Fruit fly (Drosophila melanogaster) whole organism, embryonic: ENCODE data around the gene CG8526.
A peak's percentile ranks its signal among the peaks of the same experiment; 100 is the strongest.

ENCODE experiments used
- Adf1 ChIP-seq: fragments of 200-800 bp; sonication (Bioruptor generic); IDR thresholded peaks from 2 replicates; pipeline ENCODE4 v1.3.6; 2022; ENCODE audit warnings: missing biosample characterization, missing genetic modification characterization
- B-H1 ChIP-seq: fragments of 200-800 bp; sonication (Bioruptor generic); IDR thresholded peaks from 3 replicates; pipeline ENCODE4 v1.3.6; 2022; ENCODE audit warnings: missing biosample characterization, missing genetic modification characterization
- Blimp-1 ChIP-seq: fragments of 200-800 bp; sonication (Bioruptor generic); optimal IDR thresholded peaks from 3 replicates; lab custom pipeline; 2018; ENCODE audit warnings: missing biosample characterization, missing genetic modification characterization, mild to moderate bottlenecking, moderate library complexity, missing genetic modification reagents
- BtbVII ChIP-seq: fragments of 200-800 bp; sonication (Bioruptor generic); optimal IDR thresholded peaks from 3 replicates; lab custom pipeline; 2017; ENCODE audit warnings: missing biosample characterization, mild to moderate bottlenecking, missing genetic modification characterization
- CG10543 ChIP-seq: fragments of 200-800 bp; sonication (Bioruptor generic); optimal IDR thresholded peaks from 3 replicates; lab custom pipeline; 2017; ENCODE audit warnings: missing biosample characterization, mild to moderate bottlenecking, missing genetic modification characterization, moderate library complexity
- CG13894 ChIP-seq: fragments of 200-800 bp; sonication (Bioruptor generic); optimal IDR thresholded peaks from 3 replicates; lab custom pipeline; 2018; ENCODE audit warnings: missing biosample characterization, mild to moderate bottlenecking, missing genetic modification characterization, moderate library complexity
- CG18599 ChIP-seq: fragments of 200-800 bp; sonication (Bioruptor generic); optimal IDR thresholded peaks from 3 replicates; lab custom pipeline; 2017; ENCODE audit warnings: missing biosample characterization, missing genetic modification characterization, mild to moderate bottlenecking, moderate library complexity, missing genetic modification reagents
- CG30403 ChIP-seq: fragments of 200-800 bp; sonication (Bioruptor generic); optimal IDR thresholded peaks from 3 replicates; lab custom pipeline; 2016; ENCODE audit warnings: missing biosample characterization, missing genetic modification characterization
- CG3726 ChIP-seq: fragments of 200-800 bp; sonication (Bioruptor generic); IDR thresholded peaks from 3 replicates; pipeline ENCODE4, ENCODE4 v1.3.6; 2022; ENCODE audit warnings: missing biosample characterization, missing genetic modification characterization
- CG4424 ChIP-seq: fragments of 200-800 bp; sonication (Bioruptor generic); optimal IDR thresholded peaks from 3 replicates; lab custom pipeline; 2016; ENCODE audit warnings: missing biosample characterization, missing genetic modification characterization
- CG6765 ChIP-seq: fragments of 200-800 bp; sonication (Bioruptor generic); optimal IDR thresholded peaks from 3 replicates; lab custom pipeline; 2017; ENCODE audit warnings: missing biosample characterization, mild to moderate bottlenecking, missing genetic modification characterization
- CG6813 ChIP-seq: fragments of 200-800 bp; sonication (Bioruptor generic); optimal IDR thresholded peaks from 2 replicates; lab custom pipeline; 2017; ENCODE audit warnings: missing biosample characterization, missing genetic modification characterization, mild to moderate bottlenecking, moderate library complexity, missing genetic modification reagents
- CG6854 ChIP-seq: fragments of 200-800 bp; sonication (Bioruptor generic); optimal IDR thresholded peaks from 3 replicates; lab custom pipeline; 2017; ENCODE audit warnings: missing biosample characterization, mild to moderate bottlenecking, missing genetic modification characterization
- CG8944 ChIP-seq: fragments of 200-800 bp; sonication (Bioruptor generic); optimal IDR thresholded peaks from 3 replicates; lab custom pipeline; 2016; ENCODE audit warnings: missing biosample characterization, missing genetic modification characterization
- CTCF ChIP-seq: fragments of 200-800 bp; sonication (Bioruptor generic); optimal IDR thresholded peaks from 2 replicates; lab custom pipeline; 2017; ENCODE audit warnings: missing biosample characterization, mild to moderate bottlenecking, missing genetic modification characterization, moderate library complexity
- D ChIP-seq, 2 experiments: fragments of 200-800 bp in 1 of 2; fragments of >200 bp in 1 of 2; sonication (Bioruptor generic) in 1 of 2; optimal IDR thresholded peaks; 2 replicates in 1 of 2; 3 replicates in 1 of 2; lab custom pipeline; 2017; ENCODE audit warnings: mild to moderate bottlenecking in 1 of 2, missing biosample characterization in 1 of 2, missing genetic modification characterization in 1 of 2, missing genetic modification reagents in 1 of 2
- Doc2 ChIP-seq: fragments of 200-800 bp; sonication (Bioruptor generic); IDR thresholded peaks from 2 replicates; pipeline ENCODE4 v1.3.6; 2022; ENCODE audit warnings: missing biosample characterization, missing genetic modification characterization
- E2f1 ChIP-seq: fragments of 200-800 bp; sonication (Bioruptor generic); IDR thresholded peaks from 2 replicates; pipeline ENCODE4 v1.3.6; 2022; ENCODE audit warnings: missing biosample characterization, missing genetic modification characterization
- ERR ChIP-seq: fragments of 200-800 bp; sonication (Bioruptor generic); optimal IDR thresholded peaks from 2 replicates; lab custom pipeline; 2016; ENCODE audit warnings: missing biosample characterization, missing genetic modification characterization
- Elba2 ChIP-seq: fragments of 200-800 bp; sonication (Bioruptor generic); optimal IDR thresholded peaks from 3 replicates; lab custom pipeline; 2016; ENCODE audit warnings: missing biosample characterization, missing genetic modification characterization
- HHEX ChIP-seq: fragments of 200-800 bp; sonication (Bioruptor generic); optimal IDR thresholded peaks from 3 replicates; lab custom pipeline; 2017; ENCODE audit warnings: missing biosample characterization, mild to moderate bottlenecking, missing genetic modification characterization, missing genetic modification reagents
- Hey ChIP-seq: fragments of 200-800 bp; sonication (Bioruptor generic); optimal IDR thresholded peaks from 3 replicates; lab custom pipeline; 2018; ENCODE audit warnings: missing biosample characterization, mild to moderate bottlenecking, missing genetic modification characterization
- Hr3 ChIP-seq: fragments of 200-800 bp; sonication (Bioruptor generic); optimal IDR thresholded peaks from 3 replicates; lab custom pipeline; 2016; ENCODE audit warnings: missing biosample characterization, missing genetic modification characterization
- MBD-R2 ChIP-seq: fragments of 200-800 bp; sonication (Bioruptor generic); IDR thresholded peaks from 2 replicates; pipeline ENCODE4 v1.3.6; 2022; ENCODE audit warnings: missing biosample characterization, missing genetic modification characterization
- Mad ChIP-seq: fragments of 200-800 bp; sonication (Bioruptor generic); optimal IDR thresholded peaks from 2 replicates; lab custom pipeline; 2016; ENCODE audit warnings: missing biosample characterization, missing genetic modification characterization
- NFAT ChIP-seq: fragments of 200-800 bp; sonication (Bioruptor generic); IDR thresholded peaks from 2 replicates; pipeline ENCODE4 v1.3.6; 2022; ENCODE audit warnings: missing biosample characterization, missing genetic modification characterization
- Sin3A ChIP-seq: fragments of >200 bp; optimal IDR thresholded peaks from 2 replicates; lab custom pipeline; 2018
- TFAM ChIP-seq: fragments of 200-800 bp; sonication (Bioruptor generic); optimal IDR thresholded peaks from 2 replicates; lab custom pipeline; 2017; ENCODE audit warnings: missing biosample characterization, missing genetic modification characterization, inconsistent platforms
- bcd ChIP-seq: fragments of 200-800 bp; sonication (Bioruptor generic); optimal IDR thresholded peaks from 2 replicates; lab custom pipeline; 2017; ENCODE audit warnings: missing biosample characterization, mild to moderate bottlenecking, missing genetic modification characterization
- crc ChIP-seq: fragments of 200-800 bp; sonication (Bioruptor generic); optimal IDR thresholded peaks from 2 replicates; lab custom pipeline; 2016; ENCODE audit warnings: missing biosample characterization, missing genetic modification characterization
- dan ChIP-seq: fragments of 200-800 bp; sonication (Bioruptor generic); IDR thresholded peaks from 2 replicates; pipeline ENCODE4 v1.3.6; 2022; ENCODE audit warnings: missing biosample characterization, missing genetic modification characterization
- dm ChIP-seq: fragments of 200-800 bp; sonication (Bioruptor generic); optimal IDR thresholded peaks from 3 replicates; lab custom pipeline; 2016; ENCODE audit warnings: missing biosample characterization, missing genetic modification characterization
- dpn ChIP-seq, 2 experiments: fragments of 200-800 bp; sonication (Bioruptor generic); optimal IDR thresholded peaks; 3 replicates each; lab custom pipeline; 2016; ENCODE audit warnings: missing biosample characterization in 2 of 2, missing genetic modification characterization in 2 of 2
- dysf ChIP-seq: fragments of 200-800 bp; sonication (Bioruptor generic); IDR thresholded peaks from 3 replicates; pipeline ENCODE4 v1.3.6; 2022; ENCODE audit warnings: missing biosample characterization, missing genetic modification characterization
- ewg ChIP-seq: fragments of 200-800 bp; sonication (Bioruptor generic); optimal IDR thresholded peaks from 3 replicates; lab custom pipeline; 2017; ENCODE audit warnings: mild to moderate bottlenecking, missing biosample characterization, missing genetic modification reagents, missing genetic modification characterization
- fd3F ChIP-seq: fragments of 200-800 bp; sonication (Bioruptor generic); optimal IDR thresholded peaks from 2 replicates; lab custom pipeline; 2018; ENCODE audit warnings: missing biosample characterization, mild to moderate bottlenecking, missing genetic modification characterization, moderate library complexity
- inv ChIP-seq: fragments of 200-800 bp; sonication (Bioruptor generic); IDR thresholded peaks from 2 replicates; pipeline ENCODE4 v1.3.6; 2022; ENCODE audit warnings: missing biosample characterization, missing genetic modification characterization; ENCODE audit not compliant: partially characterized antibody
- klu ChIP-seq: fragments of 200-800 bp; sonication (Bioruptor generic); IDR thresholded peaks from 2 replicates; pipeline ENCODE4 v1.3.6; 2022; ENCODE audit warnings: missing biosample characterization, missing genetic modification characterization
- lilli ChIP-seq: fragments of 200-800 bp; sonication (Bioruptor generic); optimal IDR thresholded peaks from 3 replicates; lab custom pipeline; 2016; ENCODE audit warnings: missing biosample characterization, missing genetic modification characterization
- p53 ChIP-seq: fragments of 200-800 bp; sonication (Bioruptor generic); optimal IDR thresholded peaks from 2 replicates; lab custom pipeline; 2016; ENCODE audit warnings: missing biosample characterization, missing genetic modification characterization
- sd ChIP-seq: fragments of 200-800 bp; sonication (Bioruptor generic); optimal IDR thresholded peaks from 3 replicates; lab custom pipeline; 2018; ENCODE audit warnings: missing biosample characterization, mild to moderate bottlenecking, missing genetic modification characterization, moderate library complexity
- sob ChIP-seq: fragments of 200-800 bp; sonication (Bioruptor generic); IDR thresholded peaks from 2 replicates; pipeline ENCODE4 v1.3.6; 2022; ENCODE audit warnings: missing biosample characterization, missing genetic modification characterization
- ssp ChIP-seq: fragments of 200-800 bp; sonication (Bioruptor generic); IDR thresholded peaks from 2 replicates; pipeline ENCODE4 v1.3.6; 2022; ENCODE audit warnings: missing biosample characterization, missing genetic modification characterization
- tin ChIP-seq: fragments of 200-800 bp; sonication (Bioruptor generic); optimal IDR thresholded peaks from 3 replicates; lab custom pipeline; 2016; ENCODE audit warnings: missing biosample characterization, missing genetic modification characterization
- tll ChIP-seq, 2 experiments: fragments of 200-800 bp in 1 of 2; fragments of >200 bp in 1 of 2; sonication (Bioruptor generic) in 1 of 2; optimal IDR thresholded peaks; 2 replicates each; lab custom pipeline; 2017 to 2019; ENCODE audit warnings: missing biosample characterization in 2 of 2, missing genetic modification characterization in 2 of 2, mild to moderate bottlenecking in 1 of 2, moderate library complexity in 1 of 2
- unc-4 ChIP-seq: fragments of 200-800 bp; sonication (Bioruptor generic); IDR thresholded peaks from 2 replicates; pipeline ENCODE4 v1.3.6; 2022; ENCODE audit warnings: missing biosample characterization, missing genetic modification characterization; ENCODE audit not compliant: partially characterized antibody
- zf30C ChIP-seq: fragments of 200-800 bp; sonication (Bioruptor generic); optimal IDR thresholded peaks from 3 replicates; lab custom pipeline; 2018; ENCODE audit warnings: missing biosample characterization, mild to moderate bottlenecking, missing genetic modification characterization

Gene CG8526

dm6 chr3R:9783240-9783917, 17.7 kb upstream of the CG8526 start (continued):
- no peak for TF ChIP-seq ERR
- peak; percentile 7 for TF ChIP-seq CG18599 (GFP tag; lab: Kevin White, UChicago)
- TF ChIP-seq Mad (GFP tag; lab: Kevin White, UChicago): no peak
- TF ChIP-seq p53 (GFP tag; lab: Kevin White, UChicago): no peak
- no peak for TF ChIP-seq HHEX (GFP tag; lab: Kevin White, UChicago)
- no peak for TF ChIP-seq Hr3

DNA sequence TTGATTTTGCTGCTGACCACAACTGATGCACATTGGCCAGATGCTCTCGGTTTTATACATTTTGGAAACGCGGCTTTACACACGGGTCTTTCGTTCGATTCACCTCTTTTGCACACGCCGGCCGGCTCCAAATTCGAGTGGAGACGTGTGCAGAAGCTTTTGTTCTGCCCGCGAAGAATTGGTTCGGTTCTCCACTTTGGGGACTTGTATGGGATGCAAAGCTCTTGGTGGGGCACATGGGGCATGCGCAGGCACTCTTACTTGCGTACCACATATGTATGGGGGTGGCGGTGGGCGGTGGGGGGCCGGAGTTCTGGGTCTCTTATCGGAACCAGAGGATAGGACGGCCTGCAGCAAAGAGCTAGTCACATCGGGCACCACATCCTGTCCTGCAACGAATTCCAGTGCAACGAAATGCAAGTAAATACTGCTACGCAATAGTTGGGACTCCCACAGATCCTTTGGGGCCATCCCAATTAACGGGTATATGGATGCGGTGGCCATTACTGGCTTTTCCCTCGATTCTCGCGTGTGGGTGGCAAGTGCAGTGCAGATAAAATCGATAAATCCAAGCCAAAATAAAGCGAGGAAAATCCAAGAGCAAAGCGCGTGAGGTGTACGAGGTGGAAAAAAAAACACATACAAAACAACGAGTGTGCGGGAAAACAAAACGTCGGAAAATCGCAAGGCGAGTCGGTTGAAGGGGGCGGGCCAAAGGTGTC, 16.6 kb upstream of the CG8526 start, which contains the start of the genes MtnA and CG8500:
TSS of gene MtnA (minus strand) at position 30 of the 722 bp plus-strand sequence.
TSS of gene CG8500 (plus strand) at position 313 of the 722 bp plus-strand sequence.
- TF ChIP-seq crc: no peak
- peak; percentile 37 for TF ChIP-seq CG10543
- no peak for TF ChIP-seq sd
- no peak for TF ChIP-seq HHEX (GFP tag; lab: Kevin White, UChicago)
- no peak for TF ChIP-seq Sin3A (lab: Kevin White, UChicago)
- no peak for TF ChIP-seq lilli (GFP tag; lab: Kevin White, UChicago)
- no peak for TF ChIP-seq NFAT (GFP tag; lab: Robert Waterston, UW)
- TF ChIP-seq CG3726 (GFP tag; lab: Robert Waterston, UW): no peak
- TF ChIP-seq dm (GFP tag; lab: Kevin White, UChicago): peak; percentile 3
- no peak for TF ChIP-seq klu (GFP tag; lab: Robert Waterston, UW)
- peak; percentile 26 for TF ChIP-seq CG13894 (tag; lab: Kevin White, UChicago)
- TF ChIP-seq CG6854: no peak
- no peak for TF ChIP-seq BtbVII (GFP tag; lab: Kevin White, UChicago)
- no peak for TF ChIP-seq Hey (tag; lab: Kevin White, UChicago)
- no peak for TF ChIP-seq CG30403 (GFP tag; lab: Kevin White, UChicago)
- no peak for TF ChIP-seq CG4424 (GFP tag; lab: Kevin White, UChicago)
- TF ChIP-seq dan (GFP tag; lab: Robert Waterston, UW): no peak
- TF ChIP-seq CG6813 (GFP tag; lab: Kevin White, UChicago): no peak
- TF ChIP-seq unc-4 (GFP tag; lab: Robert Waterston, UW): 0 out of 2 replicates have a peak, but pooled peaks have one; percentile 28
- no peak for TF ChIP-seq Doc2 (GFP tag; lab: Robert Waterston, UW)
- no peak for TF ChIP-seq zf30C (GFP tag; lab: Kevin White, UChicago)
- TF ChIP-seq Blimp-1 (GFP tag; lab: Kevin White, UChicago): no peak
- no peak for TF ChIP-seq Elba2 (GFP tag; lab: Kevin White, UChicago)
- TF ChIP-seq bcd (GFP tag; lab: Kevin White, UChicago): no peak
- no peak for TF ChIP-seq Mad (GFP tag; lab: Kevin White, UChicago)
- TF ChIP-seq tin (GFP tag; lab: Kevin White, UChicago): no peak
- TF ChIP-seq CG6765 (GFP tag; lab: Kevin White, UChicago): no peak
- TF ChIP-seq CG8944 (GFP tag; lab: Kevin White, UChicago): no peak
- TF ChIP-seq inv: peak; percentile 28; the same call in 1 of the 2 replicates
- no peak for TF ChIP-seq fd3F (GFP tag; lab: Kevin White, UChicago)
- no peak for TF ChIP-seq E2f1
- TF ChIP-seq ssp: no peak
- TF ChIP-seq TFAM (GFP tag; lab: Kevin White, UChicago): no peak
- TF ChIP-seq ewg (GFP tag; lab: Kevin White, UChicago): peak; percentile 99
- peak; percentile 55; the same call in 1 of the 2 replicates for TF ChIP-seq MBD-R2 (GFP tag; lab: Robert Waterston, UW)
- peak; percentile 45; the same call in 1 of the 2 replicates for TF ChIP-seq Adf1 (GFP tag; lab: Robert Waterston, UW)
- no peak for TF ChIP-seq tll (GFP tag; optimal IDR thresholded peaks at IDR 0.05; lab: Kevin White, UChicago)
- TF ChIP-seq B-H1: no peak
- TF ChIP-seq dpn (GFP tag; optimal IDR thresholded peaks at IDR 0.05; lab: Kevin White, UChicago): no peak
- no peak for TF ChIP-seq sob
- TF ChIP-seq dysf (GFP tag; lab: Robert Waterston, UW): no peak
- peak; percentile 64 for TF ChIP-seq CTCF
- TF ChIP-seq D (optimal IDR thresholded peaks at IDR 0.05; lab: Kevin White, UChicago): no peak
- TF ChIP-seq D (GFP tag; optimal IDR thresholded peaks at IDR 0.05; lab: Kevin White, UChicago): no peak
